Worm (Caenorhabditis elegans) whole organism, mixed stage, embryonic: Measurements from ENCODE around the gene F36A4.2.

Source experiments
- bed-3 ChIP-seq: fragments of 200-800 bp; sonication (Bioruptor generic); optimal IDR thresholded peaks from 3 replicates; lab custom pipeline; 2018; ENCODE audit warnings: mild to moderate bottlenecking, missing genetic modification characterization, moderate library complexity, missing compliant biosample characterization
- flh-1 ChIP-seq: fragments of 200-800 bp; sonication (Bioruptor generic); optimal IDR thresholded peaks from 2 replicates; lab custom pipeline; 2018; ENCODE audit warnings: mild to moderate bottlenecking, missing genetic modification characterization, moderate library complexity, missing compliant biosample characterization
- ham-2 ChIP-seq: fragments of 200-800 bp; sonication (Bioruptor generic); optimal IDR thresholded peaks from 2 replicates; lab custom pipeline; 2018; ENCODE audit warnings: mild to moderate bottlenecking, missing genetic modification characterization, missing compliant biosample characterization
- lin-32 ChIP-seq: fragments of 200-800 bp; sonication (Bioruptor generic); optimal IDR thresholded peaks from 2 replicates; lab custom pipeline; 2018; ENCODE audit warnings: mild to moderate bottlenecking, missing genetic modification characterization, missing compliant biosample characterization
- nhr-76 ChIP-seq: sonication (generic microtip); optimal IDR thresholded peaks from 2 replicates; lab custom pipeline; 2017; ENCODE audit warnings: missing biosample characterization, missing genetic modification characterization
- sem-2 ChIP-seq: fragments of 200-800 bp; sonication (Bioruptor generic); optimal IDR thresholded peaks from 2 replicates; lab custom pipeline; 2018; ENCODE audit warnings: mild to moderate bottlenecking, missing genetic modification characterization, missing compliant biosample characterization
- unc-120 ChIP-seq: sonication (generic microtip); optimal IDR thresholded peaks from 2 replicates; lab custom pipeline; 2017; ENCODE audit warnings: missing genetic modification characterization, missing compliant biosample characterization; ENCODE audit not compliant: poor library complexity, severe bottlenecking
- unc-39 ChIP-seq: fragments of 150-350 bp; optimal IDR thresholded peaks from 2 replicates; lab custom pipeline; 2014; ENCODE audit warnings: missing biosample characterization, missing genetic modification characterization

DNA sequence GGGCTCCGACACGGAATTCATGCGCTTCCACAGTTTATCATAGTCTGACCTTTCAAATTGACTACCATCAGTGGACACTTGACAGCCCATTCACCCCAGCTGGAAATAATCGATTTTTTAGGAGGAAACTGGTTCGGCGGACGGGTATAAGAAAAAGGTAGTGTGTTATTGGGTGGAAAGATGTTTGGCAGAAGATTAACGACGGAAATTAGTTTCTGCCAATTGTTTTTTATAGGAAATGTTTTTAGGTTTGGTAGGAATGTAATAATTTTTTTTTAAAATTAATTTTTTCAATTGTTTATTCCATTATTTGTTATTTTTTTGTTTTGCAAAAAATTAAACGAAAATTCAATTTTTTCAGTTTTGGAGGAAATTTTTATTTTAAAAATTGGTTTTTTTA is 28.0 kb downstream of the F36A4.2 start, which contains the start of gene F15E6.9:
- TF ChIP-seq unc-39 (no peak), ham-2 (no peak), bed-3 (no peak), sem-2 (GFP tag; lab: Kevin White, UChicago) (no peak), unc-120 (tag; lab: Kevin White, UChicago) (no peak), nhr-76 (tag; lab: Kevin White, UChicago) (no peak), lin-32 (GFP tag; lab: Kevin White, UChicago) (no peak), flh-1 (GFP tag; lab: Kevin White, UChicago) (no peak)
